Worm (Caenorhabditis elegans) whole organism, young adult: ENCODE results near the gene aars-1.

ENCODE experiments used
- F23B12.7 ChIP-seq: sonication (generic microtip); optimal IDR thresholded peaks from 2 replicates; lab custom pipeline; 2017; ENCODE audit warnings: missing genetic modification characterization, mild to moderate bottlenecking, missing compliant biosample characterization, antibody characterized with exemption, moderate library complexity; ENCODE audit not compliant: insufficient read depth
- Y67H2A.10 ChIP-seq: fragments of 200-800 bp; sonication (Bioruptor generic); conservative IDR thresholded peaks from 2 replicates; pipeline ENCODE4 v1.3.6; 2022; ENCODE audit warnings: missing genetic modification reagents, missing genetic modification characterization, missing compliant biosample characterization
- unc-62 ChIP-seq: fragments of 150-350 bp; optimal IDR thresholded peaks from 2 replicates; lab custom pipeline; 2014; ENCODE audit warnings: missing biosample characterization, missing genetic modification reagents, missing genetic modification characterization

ce11 chrII:11453639-11454038 lies 10.7 kb downstream of the aars-1 start:
- TF ChIP-seq F23B12.7 (tag; lab: Kevin White, UChicago), result no peak
- TF ChIP-seq unc-62, result no peak
- TF ChIP-seq Y67H2A.10 (GFP tag; lab: Robert Waterston, UW), result no peak
